Fruit fly (Drosophila melanogaster) whole organism, embryonic: ENCODE data around the gene Rexo5.

ENCODE experiments used
- Adf1 ChIP-seq: fragments of 200-800 bp; sonication (Bioruptor generic); IDR thresholded peaks from 2 replicates; pipeline ENCODE4 v1.3.6; 2022; ENCODE audit warnings: missing biosample characterization, missing genetic modification characterization
- Blimp-1 ChIP-seq: fragments of 200-800 bp; sonication (Bioruptor generic); optimal IDR thresholded peaks from 3 replicates; lab custom pipeline; 2018; ENCODE audit warnings: missing biosample characterization, missing genetic modification characterization, mild to moderate bottlenecking, moderate library complexity, missing genetic modification reagents
- CG10366 ChIP-seq: fragments of 200-800 bp; sonication (Bioruptor generic); IDR thresholded peaks from 2 replicates; pipeline ENCODE4 v1.3.6; 2022; ENCODE audit warnings: missing biosample characterization, missing genetic modification characterization
- CG10979 ChIP-seq: fragments of 200-800 bp; sonication (Bioruptor generic); optimal IDR thresholded peaks from 2 replicates; lab custom pipeline; 2018; ENCODE audit warnings: missing biosample characterization, mild to moderate bottlenecking, missing genetic modification characterization, moderate library complexity
- CG11085 ChIP-seq: fragments of 200-800 bp; sonication (Bioruptor generic); IDR thresholded peaks from 2 replicates; pipeline ENCODE4 v1.3.6; 2022; ENCODE audit warnings: missing biosample characterization, missing genetic modification characterization
- CG11093 ChIP-seq: fragments of 200-800 bp; sonication (Bioruptor generic); IDR thresholded peaks from 3 replicates; pipeline ENCODE4 v1.3.6; 2022; ENCODE audit warnings: missing biosample characterization, missing genetic modification characterization
- CG11504 ChIP-seq: fragments of 200-800 bp; sonication (Bioruptor generic); optimal IDR thresholded peaks from 3 replicates; lab custom pipeline; 2019; ENCODE audit warnings: missing biosample characterization, mild to moderate bottlenecking, missing genetic modification characterization, moderate library complexity
- CG12236 ChIP-seq: fragments of 200-800 bp; sonication (Bioruptor generic); optimal IDR thresholded peaks from 2 replicates; lab custom pipeline; 2016; ENCODE audit warnings: missing biosample characterization, missing genetic modification characterization
- CG1233 ChIP-seq: fragments of 200-800 bp; sonication (Bioruptor generic); optimal IDR thresholded peaks from 4 replicates; lab custom pipeline; 2018; ENCODE audit warnings: missing biosample characterization, mild to moderate bottlenecking, missing genetic modification characterization
- CG15073 ChIP-seq: fragments of 200-800 bp; sonication (Bioruptor generic); optimal IDR thresholded peaks from 2 replicates; lab custom pipeline; 2016; ENCODE audit warnings: missing biosample characterization, missing genetic modification characterization
- CG17361 ChIP-seq: fragments of 200-800 bp; sonication (Bioruptor generic); IDR thresholded peaks from 3 replicates; pipeline ENCODE4 v1.3.6; 2022; ENCODE audit warnings: missing biosample characterization, missing genetic modification characterization
- CG17829 ChIP-seq: fragments of 200-800 bp; optimal IDR thresholded peaks from 2 replicates; lab custom pipeline; 2019; ENCODE audit warnings: missing biosample characterization, mild to moderate bottlenecking, missing genetic modification characterization, moderate library complexity
- CG18619 ChIP-seq: fragments of 200-800 bp; sonication (Bioruptor generic); optimal IDR thresholded peaks from 3 replicates; lab custom pipeline; 2017; ENCODE audit warnings: missing biosample characterization, mild to moderate bottlenecking, missing genetic modification characterization
- CG3065 ChIP-seq: fragments of 200-800 bp; sonication (Bioruptor generic); optimal IDR thresholded peaks from 2 replicates; lab custom pipeline; 2016; ENCODE audit warnings: missing biosample characterization, missing genetic modification characterization
- CG31224 ChIP-seq: fragments of 200-800 bp; sonication (Bioruptor generic); IDR thresholded peaks from 2 replicates; pipeline ENCODE4 v1.3.6; 2022; ENCODE audit warnings: missing biosample characterization, missing genetic modification characterization
- CG34422 ChIP-seq: fragments of 200-800 bp; sonication (Bioruptor generic); IDR thresholded peaks from 3 replicates; pipeline ENCODE4 v1.3.6; 2022; ENCODE audit warnings: missing biosample characterization, missing genetic modification characterization
- CG3847 ChIP-seq: fragments of 200-800 bp; sonication (Bioruptor generic); IDR thresholded peaks from 2 replicates; pipeline ENCODE4 v1.3.6; 2022; ENCODE audit warnings: missing biosample characterization, missing genetic modification characterization
- CG4424 ChIP-seq: fragments of 200-800 bp; sonication (Bioruptor generic); optimal IDR thresholded peaks from 3 replicates; lab custom pipeline; 2016; ENCODE audit warnings: missing biosample characterization, missing genetic modification characterization
- CG6175 ChIP-seq: fragments of 200-800 bp; sonication (Bioruptor generic); IDR thresholded peaks from 3 replicates; pipeline ENCODE4 v1.3.6; 2022; ENCODE audit warnings: missing biosample characterization, missing genetic modification characterization
- CG6683 ChIP-seq: fragments of 200-800 bp; sonication (Bioruptor generic); optimal IDR thresholded peaks from 2 replicates; lab custom pipeline; 2017; ENCODE audit warnings: missing biosample characterization, mild to moderate bottlenecking, missing genetic modification characterization, missing genetic modification reagents
- CG6765 ChIP-seq: fragments of 200-800 bp; sonication (Bioruptor generic); optimal IDR thresholded peaks from 3 replicates; lab custom pipeline; 2017; ENCODE audit warnings: missing biosample characterization, mild to moderate bottlenecking, missing genetic modification characterization
- CG6791 ChIP-seq: fragments of 200-800 bp; sonication (Bioruptor generic); IDR thresholded peaks from 3 replicates; pipeline ENCODE4 v1.3.6; 2022; ENCODE audit warnings: missing biosample characterization, missing genetic modification characterization; ENCODE audit not compliant: partially characterized antibody
- CG7928 ChIP-seq: fragments of 200-800 bp; sonication (Bioruptor generic); optimal IDR thresholded peaks from 2 replicates; lab custom pipeline; 2017; ENCODE audit warnings: missing biosample characterization, mild to moderate bottlenecking, missing genetic modification characterization
- CG9609 ChIP-seq: fragments of 200-800 bp; sonication (Bioruptor generic); optimal IDR thresholded peaks from 3 replicates; lab custom pipeline; 2016; ENCODE audit warnings: missing biosample characterization, missing genetic modification characterization
- D19A ChIP-seq: fragments of 200-800 bp; optimal IDR thresholded peaks from 3 replicates; lab custom pipeline; 2019; ENCODE audit warnings: missing biosample characterization, mild to moderate bottlenecking, missing genetic modification characterization, moderate library complexity
- Dad ChIP-seq: fragments of 200-800 bp; sonication (Bioruptor generic); optimal IDR thresholded peaks from 3 replicates; lab custom pipeline; 2016; ENCODE audit warnings: missing biosample characterization, missing genetic modification characterization
- Dfd ChIP-seq, 2 experiments: fragments of >200 bp; optimal IDR thresholded peaks; 2 replicates each; lab custom pipeline; 2017; ENCODE audit warnings: missing biosample characterization in 2 of 2, missing genetic modification characterization in 2 of 2
- Meics ChIP-seq: fragments of 200-800 bp; sonication (Bioruptor generic); optimal IDR thresholded peaks from 2 replicates; lab custom pipeline; 2017; ENCODE audit warnings: missing biosample characterization, mild to moderate bottlenecking, missing genetic modification characterization
- NFAT ChIP-seq: fragments of 200-800 bp; sonication (Bioruptor generic); IDR thresholded peaks from 2 replicates; pipeline ENCODE4 v1.3.6; 2022; ENCODE audit warnings: missing biosample characterization, missing genetic modification characterization
- Oaz ChIP-seq: fragments of 200-800 bp; sonication (Bioruptor generic); IDR thresholded peaks from 2 replicates; pipeline ENCODE4 v1.3.6; 2022; ENCODE audit warnings: missing biosample characterization, missing genetic modification characterization
- Ptx1 ChIP-seq: fragments of 200-800 bp; sonication (Bioruptor generic); IDR thresholded peaks from 2 replicates; pipeline ENCODE4 v1.3.6; 2022; ENCODE audit warnings: missing biosample characterization, missing genetic modification characterization
- Sox102F ChIP-seq: fragments of 200-800 bp; sonication (Bioruptor generic); optimal IDR thresholded peaks from 2 replicates; lab custom pipeline; 2018; ENCODE audit warnings: missing biosample characterization, mild to moderate bottlenecking, missing genetic modification characterization, moderate library complexity
- ab ChIP-seq: fragments of 200-800 bp; sonication (Bioruptor generic); optimal IDR thresholded peaks from 2 replicates; lab custom pipeline; 2016; ENCODE audit warnings: missing biosample characterization, missing genetic modification characterization
- ap ChIP-seq: fragments of 200-800 bp; sonication (Bioruptor generic); IDR thresholded peaks from 2 replicates; pipeline ENCODE4 v1.3.6; 2022; ENCODE audit warnings: missing biosample characterization, missing genetic modification characterization
- br ChIP-seq: fragments of >200 bp; optimal IDR thresholded peaks from 2 replicates; lab custom pipeline; 2017
- croc ChIP-seq: fragments of 200-800 bp; sonication (Bioruptor generic); conservative IDR thresholded peaks from 3 replicates; pipeline ENCODE4 v1.3.6; 2022; ENCODE audit warnings: missing biosample characterization, missing genetic modification characterization
- crp ChIP-seq, 2 experiments: fragments of 200-800 bp; sonication (Bioruptor generic); optimal IDR thresholded peaks; 2 replicates in 1 of 2; 3 replicates in 1 of 2; lab custom pipeline; 2017; ENCODE audit warnings: missing biosample characterization in 2 of 2, missing genetic modification characterization in 2 of 2, mild to moderate bottlenecking in 1 of 2, moderate library complexity in 1 of 2
- dpn ChIP-seq, 2 experiments: fragments of 200-800 bp; sonication (Bioruptor generic); optimal IDR thresholded peaks; 3 replicates each; lab custom pipeline; 2016; ENCODE audit warnings: missing biosample characterization in 2 of 2, missing genetic modification characterization in 2 of 2
- eve ChIP-seq, 2 experiments: fragments of >200 bp; optimal IDR thresholded peaks; 2 replicates each; lab custom pipeline; 2017; ENCODE audit warnings: missing biosample characterization in 2 of 2, missing genetic modification characterization in 2 of 2
- fd3F ChIP-seq: fragments of 200-800 bp; sonication (Bioruptor generic); optimal IDR thresholded peaks from 2 replicates; lab custom pipeline; 2018; ENCODE audit warnings: missing biosample characterization, mild to moderate bottlenecking, missing genetic modification characterization, moderate library complexity
- gem ChIP-seq: fragments of 200-800 bp; sonication (Bioruptor generic); optimal IDR thresholded peaks from 2 replicates; lab custom pipeline; 2019; ENCODE audit warnings: missing biosample characterization, mild to moderate bottlenecking, missing genetic modification characterization, moderate library complexity
- gsb ChIP-seq: fragments of 200-800 bp; sonication (Bioruptor generic); IDR thresholded peaks from 2 replicates; pipeline ENCODE4 v1.3.6; 2022; ENCODE audit warnings: missing biosample characterization, missing genetic modification characterization
- ham ChIP-seq: fragments of 200-800 bp; sonication (Bioruptor generic); IDR thresholded peaks from 2 replicates; pipeline ENCODE4 v1.3.6; 2022; ENCODE audit warnings: missing biosample characterization, missing genetic modification characterization
- klu ChIP-seq: fragments of 200-800 bp; sonication (Bioruptor generic); IDR thresholded peaks from 2 replicates; pipeline ENCODE4 v1.3.6; 2022; ENCODE audit warnings: missing biosample characterization, missing genetic modification characterization
- ranshi ChIP-seq: fragments of 200-800 bp; sonication (Bioruptor generic); IDR thresholded peaks from 2 replicates; pipeline ENCODE4 v1.3.6; 2022; ENCODE audit warnings: missing biosample characterization, missing genetic modification characterization
- sens ChIP-seq: fragments of 200-800 bp; sonication (Bioruptor generic); peaks from one replicate; lab custom pipeline; 2016; ENCODE audit warnings: missing biosample characterization, missing genetic modification characterization
- slp2 ChIP-seq: fragments of 200-800 bp; sonication (Bioruptor generic); optimal IDR thresholded peaks from 2 replicates; lab custom pipeline; 2016; ENCODE audit warnings: missing biosample characterization, missing genetic modification characterization
- sob ChIP-seq: fragments of 200-800 bp; sonication (Bioruptor generic); IDR thresholded peaks from 2 replicates; pipeline ENCODE4 v1.3.6; 2022; ENCODE audit warnings: missing biosample characterization, missing genetic modification characterization
- unpg ChIP-seq: fragments of 200-800 bp; sonication (Bioruptor generic); optimal IDR thresholded peaks from 3 replicates; lab custom pipeline; 2018; ENCODE audit warnings: missing biosample characterization, mild to moderate bottlenecking, missing genetic modification characterization, moderate library complexity
- vvl ChIP-seq: fragments of 200-800 bp; sonication (Bioruptor generic); IDR thresholded peaks from 2 replicates; pipeline ENCODE4 v1.3.6; 2022; ENCODE audit warnings: missing biosample characterization, missing genetic modification characterization
- wor ChIP-seq: fragments of 200-800 bp; sonication (Bioruptor generic); IDR thresholded peaks from 2 replicates; pipeline ENCODE4 v1.3.6; 2022; ENCODE audit warnings: missing biosample characterization, missing genetic modification characterization
- zen2 ChIP-seq: fragments of 200-800 bp; sonication (Bioruptor generic); IDR thresholded peaks from 3 replicates; pipeline ENCODE4 v1.3.6; 2022; ENCODE audit warnings: missing biosample characterization, missing genetic modification characterization; ENCODE audit not compliant: partially characterized antibody

Gene Rexo5

dm6 chr3L:6576709-6577108, 26.8 kb upstream of the Rexo5 start (continued):
- no peak for TF ChIP-seq CG15073 (GFP tag; lab: Kevin White, UChicago)
- 0 out of 3 replicates have a peak, but pooled peaks have one; percentile 64 for TF ChIP-seq CG34422 (GFP tag; lab: Robert Waterston, UW)
- TF ChIP-seq Sox102F, result peak; percentile 81
- peak; percentile 61 for TF ChIP-seq ranshi (GFP tag; lab: Robert Waterston, UW)
- TF ChIP-seq CG11504 (tag; lab: Kevin White, UChicago), result peak; percentile 82
- TF ChIP-seq CG11085 (GFP tag; lab: Robert Waterston, UW), result peak; percentile 39; the same call in 1 of the 2 replicates
- peak; percentile 41; the same call in 1 of the 3 replicates for TF ChIP-seq croc (GFP tag; lab: Robert Waterston, UW)
- TF ChIP-seq CG6791 (GFP tag; lab: Robert Waterston, UW), result no peak
- TF ChIP-seq CG31224 (GFP tag; lab: Robert Waterston, UW), result no peak
- no peak for TF ChIP-seq CG7928
- no peak for TF ChIP-seq zen2 (GFP tag; lab: Robert Waterston, UW)
- no peak for TF ChIP-seq Dfd (GFP tag; optimal IDR thresholded peaks at IDR 0.05; lab: Kevin White, UChicago)
- TF ChIP-seq ap (GFP tag; lab: Robert Waterston, UW), result 0 out of 2 replicates have a peak, but pooled peaks have one; percentile 32
- TF ChIP-seq Oaz, result peak; percentile 44; the same call in 1 of the 2 replicates
- TF ChIP-seq gem, result peak; percentile 70
- TF ChIP-seq NFAT (GFP tag; lab: Robert Waterston, UW), result no peak
- peak; percentile 25 for TF ChIP-seq CG18619
- TF ChIP-seq CG10366, result peak; percentile 69
- peak; percentile 54 for TF ChIP-seq CG9609 (GFP tag; lab: Kevin White, UChicago)
- no peak for TF ChIP-seq crp (GFP tag; optimal IDR thresholded peaks at IDR 0.05; lab: Kevin White, UChicago)
- peak; percentile 16 for TF ChIP-seq slp2 (GFP tag; lab: Kevin White, UChicago)
- peak; percentile 62 for TF ChIP-seq wor (GFP tag; lab: Robert Waterston, UW)
- no peak for TF ChIP-seq CG3065
- peak; percentile 39 for TF ChIP-seq CG1233 (GFP tag; lab: Kevin White, UChicago)
- peak; percentile 66 for TF ChIP-seq sob (GFP tag; lab: Robert Waterston, UW)
- TF ChIP-seq CG17829 (tag; lab: Kevin White, UChicago), result no peak
- peak; percentile 86 for TF ChIP-seq vvl (GFP tag; lab: Robert Waterston, UW)
- peak; percentile 51; the same call in 1 of the 3 replicates for TF ChIP-seq CG11093 (GFP tag; lab: Robert Waterston, UW)
- TF ChIP-seq CG6683 (GFP tag; lab: Kevin White, UChicago), result no peak
- no peak; the same call in 1 of the 3 replicates for TF ChIP-seq CG17361 (GFP tag; lab: Robert Waterston, UW)
- TF ChIP-seq sens (GFP tag; lab: Kevin White, UChicago), result peak; percentile 93
- TF ChIP-seq CG4424 (GFP tag; lab: Kevin White, UChicago), result peak; percentile 23
- TF ChIP-seq CG6175 (GFP tag; lab: Robert Waterston, UW), result no peak
- TF ChIP-seq Blimp-1, result no peak
- TF ChIP-seq unpg (GFP tag; lab: Kevin White, UChicago), result peak; percentile 69
- peak; percentile 7 for TF ChIP-seq CG12236
- TF ChIP-seq Dad (GFP tag; lab: Kevin White, UChicago), result peak; percentile 13
- no peak for TF ChIP-seq CG10979 (tag; lab: Kevin White, UChicago)
- TF ChIP-seq eve (GFP tag; optimal IDR thresholded peaks at IDR 0.05; lab: Kevin White, UChicago), result peak in 1 of 2 experiments; percentile 66
- TF ChIP-seq Ptx1 (GFP tag; lab: Robert Waterston, UW), result peak; percentile 85
- TF ChIP-seq Meics (GFP tag; lab: Kevin White, UChicago), result peak; percentile 68
- peak; percentile 18 for TF ChIP-seq CG6765 (GFP tag; lab: Kevin White, UChicago)
- peak; percentile 42 for TF ChIP-seq fd3F (GFP tag; lab: Kevin White, UChicago)
- no peak for TF ChIP-seq br (lab: Kevin White, UChicago)
- TF ChIP-seq Adf1 (GFP tag; lab: Robert Waterston, UW), result no peak
- no peak for TF ChIP-seq ham (GFP tag; lab: Robert Waterston, UW)
- peak; percentile 59 to 61 for TF ChIP-seq dpn (GFP tag; optimal IDR thresholded peaks at IDR 0.05; lab: Kevin White, UChicago)
- TF ChIP-seq D19A (tag; lab: Kevin White, UChicago), result no peak
- TF ChIP-seq CG3847 (GFP tag; lab: Robert Waterston, UW), result peak; percentile 54
- no peak for TF ChIP-seq klu (GFP tag; lab: Robert Waterston, UW)
- no peak for TF ChIP-seq ab
- peak; percentile 62; the same call in 1 of the 2 replicates for TF ChIP-seq gsb (GFP tag; lab: Robert Waterston, UW)
